Worm (Caenorhabditis elegans) whole organism, young adult: ENCODE measurements around the gene lin-40.

Experiments
- B0019.2 ChIP-seq: fragments of 200-800 bp; sonication (Bioruptor generic); conservative IDR thresholded peaks from 2 replicates; pipeline ENCODE4 v1.3.6; 2022; ENCODE audit warnings: missing genetic modification reagents, missing genetic modification characterization, missing compliant biosample characterization
- B0035.1 ChIP-seq: sonication (generic microtip); optimal IDR thresholded peaks from 2 replicates; lab custom pipeline; 2016; ENCODE audit warnings: missing genetic modification characterization, mild to moderate bottlenecking, missing compliant biosample characterization, missing genotype, missing genetic modification reagents
- B0336.3 ChIP-seq: fragments of 200-800 bp; sonication (Bioruptor generic); IDR thresholded peaks from 2 replicates; pipeline ENCODE4 v1.3.6; 2022; ENCODE audit warnings: missing genetic modification characterization, missing compliant biosample characterization
- D2030.7 ChIP-seq: fragments of 200-800 bp; sonication (Bioruptor generic); IDR thresholded peaks from 2 replicates; pipeline ENCODE4 v1.3.6; 2022; ENCODE audit warnings: missing genetic modification reagents, missing genetic modification characterization, missing compliant biosample characterization
- K11D2.4 ChIP-seq: fragments of 200-800 bp; sonication (Bioruptor generic); IDR thresholded peaks from 2 replicates; pipeline ENCODE4 v1.3.6; 2022; ENCODE audit warnings: missing genetic modification reagents, missing genetic modification characterization, missing compliant biosample characterization
- Y53F4B.3 ChIP-seq: fragments of 200-800 bp; sonication (Bioruptor generic); IDR thresholded peaks from 2 replicates; pipeline ENCODE4 v1.3.6; 2022; ENCODE audit warnings: missing genetic modification reagents, missing genetic modification characterization, missing compliant biosample characterization
- Y56A3A.18 ChIP-seq: fragments of 200-800 bp; sonication (Bioruptor generic); IDR thresholded peaks from 2 replicates; pipeline ENCODE4 v1.3.6; 2022; ENCODE audit warnings: missing genetic modification reagents, missing genetic modification characterization, missing compliant biosample characterization
- Y67H2A.10 ChIP-seq: fragments of 200-800 bp; sonication (Bioruptor generic); conservative IDR thresholded peaks from 2 replicates; pipeline ENCODE4 v1.3.6; 2022; ENCODE audit warnings: missing genetic modification reagents, missing genetic modification characterization, missing compliant biosample characterization
- Y95B8A.8 ChIP-seq: fragments of 200-800 bp; sonication (Bioruptor generic); IDR thresholded peaks from 2 replicates; pipeline ENCODE4 v1.3.6; 2022; ENCODE audit warnings: missing genetic modification reagents, missing genetic modification characterization, missing compliant biosample characterization
- aptf-2 ChIP-seq: fragments of 200-800 bp; sonication (Bioruptor generic); conservative IDR thresholded peaks from 2 replicates; pipeline ENCODE4 v1.3.6; 2022; ENCODE audit warnings: missing genetic modification reagents, missing genetic modification characterization, missing compliant biosample characterization
- attf-3 ChIP-seq: fragments of 200-800 bp; sonication (Bioruptor generic); conservative IDR thresholded peaks from 2 replicates; pipeline ENCODE4 v1.3.6; 2022; ENCODE audit warnings: missing genetic modification reagents, missing genetic modification characterization, missing compliant biosample characterization
- attf-5 ChIP-seq: fragments of 200-800 bp; sonication (Bioruptor generic); optimal IDR thresholded peaks from 2 replicates; lab custom pipeline; 2018; ENCODE audit warnings: mild to moderate bottlenecking, missing genetic modification characterization, missing compliant biosample characterization
- attf-6 ChIP-seq: fragments of 200-800 bp; sonication (Bioruptor generic); IDR thresholded peaks from 2 replicates; pipeline ENCODE4 v1.3.6; 2022; ENCODE audit warnings: missing genetic modification reagents, missing genetic modification characterization, missing compliant biosample characterization
- bed-1 ChIP-seq: fragments of 200-800 bp; sonication (Bioruptor generic); IDR thresholded peaks from 2 replicates; pipeline ENCODE4 v1.3.6; 2022; ENCODE audit warnings: missing genetic modification reagents, missing genetic modification characterization, missing compliant biosample characterization
- bed-2 ChIP-seq: fragments of 200-800 bp; sonication (Bioruptor generic); IDR thresholded peaks from 2 replicates; pipeline ENCODE4 v1.3.6; 2022; ENCODE audit warnings: missing genetic modification reagents, missing genetic modification characterization, missing compliant biosample characterization
- cebp-1 ChIP-seq, 2 experiments: fragments of 200-800 bp in 1 of 2; sonication (Bioruptor generic) in 1 of 2; sonication (generic microtip) in 1 of 2; IDR thresholded peaks in 1 of 2; optimal IDR thresholded peaks in 1 of 2; 2 replicates each; pipeline versions ENCODE4 v1.3.6 to Lab custom; 2017 to 2022; ENCODE audit warnings: missing compliant biosample characterization in 2 of 2, missing genetic modification characterization in 2 of 2, mild to moderate bottlenecking in 1 of 2, missing genetic modification reagents in 1 of 2, moderate library complexity in 1 of 2
- cebp-2 ChIP-seq: fragments of 200-800 bp; sonication (Bioruptor generic); IDR thresholded peaks from 2 replicates; pipeline ENCODE4 v1.3.6; 2022; ENCODE audit warnings: missing genetic modification characterization, missing compliant biosample characterization
- ceh-27 ChIP-seq: fragments of 200-800 bp; sonication (Bioruptor generic); optimal IDR thresholded peaks from 2 replicates; lab custom pipeline; 2018; ENCODE audit warnings: mild to moderate bottlenecking, missing genetic modification characterization, moderate library complexity, missing compliant biosample characterization
- ceh-91 ChIP-seq: fragments of 200-800 bp; sonication (Bioruptor generic); IDR thresholded peaks from 2 replicates; pipeline ENCODE4 v1.3.6; 2022; ENCODE audit warnings: missing genetic modification reagents, missing genetic modification characterization, missing compliant biosample characterization
- dox-1 ChIP-seq: fragments of 200-800 bp; sonication (Bioruptor generic); IDR thresholded peaks from 2 replicates; pipeline ENCODE4 v1.3.6; 2022; ENCODE audit warnings: missing genetic modification reagents, missing genetic modification characterization, missing compliant biosample characterization
- egrh-3 ChIP-seq: fragments of 200-800 bp; sonication (Bioruptor generic); IDR thresholded peaks from 2 replicates; pipeline ENCODE4 v1.3.6; 2022; ENCODE audit warnings: missing genetic modification reagents, missing genetic modification characterization, missing compliant biosample characterization
- ekl-4 ChIP-seq: fragments of 200-800 bp; sonication (Bioruptor generic); IDR thresholded peaks from 2 replicates; pipeline ENCODE4 v1.3.6; 2022; ENCODE audit warnings: missing genetic modification reagents, missing genetic modification characterization, missing compliant biosample characterization
- him-1 ChIP-seq: sonication (generic microtip); optimal IDR thresholded peaks from 2 replicates; lab custom pipeline; 2016; ENCODE audit warnings: missing genotype, missing genetic modification reagents, missing genetic modification characterization, missing compliant biosample characterization
- hlh-12 ChIP-seq: sonication (generic microtip); optimal IDR thresholded peaks from 2 replicates; lab custom pipeline; 2016; ENCODE audit warnings: missing genetic modification characterization, missing compliant biosample characterization
- hmg-1.2 ChIP-seq: fragments of 200-800 bp; sonication (Bioruptor generic); IDR thresholded peaks from 2 replicates; pipeline ENCODE4 v1.3.6; 2022; ENCODE audit warnings: missing genetic modification reagents, missing genetic modification characterization, missing compliant biosample characterization
- hsf-1 ChIP-seq: fragments of 200-800 bp; sonication (Bioruptor generic); IDR thresholded peaks from 2 replicates; pipeline ENCODE4 v1.3.6; 2022; ENCODE audit warnings: missing genetic modification reagents, missing genetic modification characterization, missing compliant biosample characterization
- let-607 ChIP-seq, 2 experiments: fragments of 200-800 bp in 1 of 2; sonication (Bioruptor generic) in 1 of 2; sonication (generic microtip) in 1 of 2; optimal IDR thresholded peaks; 2 replicates each; lab custom pipeline; 2016 to 2018; ENCODE audit warnings: mild to moderate bottlenecking in 2 of 2, missing compliant biosample characterization in 2 of 2, missing genetic modification characterization in 2 of 2, moderate library complexity in 2 of 2, missing genotype in 1 of 2
- lin-35 ChIP-seq, 3 experiments: fragments of 150-350 bp in 2 of 3; sonication (generic microtip) in 1 of 3; optimal IDR thresholded peaks; 2 replicates each; lab custom pipeline; 2014 to 2018; ENCODE audit warnings: missing biosample characterization in 3 of 3, missing genetic modification characterization in 3 of 3, missing genetic modification reagents in 3 of 3
- lin-54 ChIP-seq: fragments of 200-800 bp; sonication (Bioruptor generic); optimal IDR thresholded peaks from 2 replicates; lab custom pipeline; 2018; ENCODE audit warnings: mild to moderate bottlenecking, missing genetic modification characterization, missing compliant biosample characterization
- lsl-1 ChIP-seq: fragments of 200-800 bp; sonication (Bioruptor generic); optimal IDR thresholded peaks from 2 replicates; lab custom pipeline; 2018; ENCODE audit warnings: mild to moderate bottlenecking, missing genetic modification characterization, moderate library complexity, missing compliant biosample characterization
- madf-10 ChIP-seq: sonication (generic microtip); optimal IDR thresholded peaks from 2 replicates; lab custom pipeline; 2016; ENCODE audit warnings: mild to moderate bottlenecking, missing genetic modification characterization, missing compliant biosample characterization
- madf-8 ChIP-seq: fragments of 200-800 bp; sonication (Bioruptor generic); conservative IDR thresholded peaks from 2 replicates; pipeline ENCODE4 v1.3.6; 2022; ENCODE audit warnings: missing genetic modification reagents, missing genetic modification characterization, missing compliant biosample characterization
- mcd-1 ChIP-seq: fragments of 200-800 bp; sonication (Bioruptor generic); IDR thresholded peaks from 2 replicates; pipeline ENCODE4 v1.3.6; 2022; ENCODE audit warnings: missing genetic modification reagents, missing genetic modification characterization, missing compliant biosample characterization
- mel-28 ChIP-seq: sonication (generic microtip); optimal IDR thresholded peaks from 2 replicates; lab custom pipeline; 2016; ENCODE audit warnings: borderline replicate concordance, mild to moderate bottlenecking, missing genetic modification characterization, missing compliant biosample characterization
- nhr-120 ChIP-seq: fragments of 200-800 bp; sonication (Bioruptor generic); IDR thresholded peaks from 2 replicates; pipeline ENCODE4 v1.3.6; 2022; ENCODE audit warnings: missing genetic modification characterization, missing compliant biosample characterization
- nhr-80 ChIP-seq: sonication (generic microtip); optimal IDR thresholded peaks from 2 replicates; lab custom pipeline; 2016; ENCODE audit warnings: missing genetic modification characterization, missing compliant biosample characterization
- pbrm-1 ChIP-seq: fragments of 200-800 bp; sonication (Bioruptor generic); IDR thresholded peaks from 2 replicates; pipeline ENCODE4 v1.3.6; 2022; ENCODE audit warnings: missing genetic modification reagents, missing genetic modification characterization, missing compliant biosample characterization
- rcor-1 ChIP-seq: fragments of 200-800 bp; sonication (Bioruptor generic); IDR thresholded peaks from 2 replicates; pipeline ENCODE4 v1.3.6; 2022; ENCODE audit warnings: missing genetic modification reagents, missing genetic modification characterization, missing compliant biosample characterization
- repo-1 ChIP-seq: sonication (generic microtip); optimal IDR thresholded peaks from 2 replicates; lab custom pipeline; 2017; ENCODE audit warnings: mild to moderate bottlenecking, missing genetic modification characterization, missing compliant biosample characterization
- sea-2 ChIP-seq: fragments of 200-800 bp; sonication (Bioruptor generic); IDR thresholded peaks from 2 replicates; pipeline ENCODE4 v1.3.6; 2022; ENCODE audit warnings: missing genetic modification characterization, missing compliant biosample characterization
- snpc-4 ChIP-seq, 5 experiments: fragments of 150-350 bp in 1 of 5; sonication (generic microtip) in 4 of 5; optimal IDR thresholded peaks; 2 replicates each; lab custom pipeline; 2014 to 2018; ENCODE audit warnings: missing genetic modification characterization in 5 of 5, missing biosample characterization in 3 of 5, antibody characterized with exemption in 2 of 5, mild to moderate bottlenecking in 2 of 5, missing compliant biosample characterization in 2 of 5, missing genotype in 2 of 5, moderate library complexity in 2 of 5, missing genetic modification reagents in 1 of 5
- somi-1 ChIP-seq: fragments of 200-800 bp; sonication (Bioruptor generic); optimal IDR thresholded peaks from 2 replicates; lab custom pipeline; 2018; ENCODE audit warnings: mild to moderate bottlenecking, missing genetic modification characterization, missing compliant biosample characterization
- tbx-9 ChIP-seq: sonication (generic microtip); optimal IDR thresholded peaks from 2 replicates; lab custom pipeline; 2016; ENCODE audit warnings: borderline replicate concordance, missing genetic modification characterization, inconsistent platforms, missing compliant biosample characterization
- unc-62 ChIP-seq: fragments of 150-350 bp; optimal IDR thresholded peaks from 2 replicates; lab custom pipeline; 2014; ENCODE audit warnings: missing biosample characterization, missing genetic modification reagents, missing genetic modification characterization
- zfh-2 ChIP-seq: fragments of 200-800 bp; sonication (Bioruptor generic); conservative IDR thresholded peaks from 2 replicates; pipeline ENCODE4 v1.3.6; 2022; ENCODE audit warnings: missing genetic modification reagents, missing genetic modification characterization, missing compliant biosample characterization
- ztf-26 ChIP-seq: sonication (generic microtip); optimal IDR thresholded peaks from 2 replicates; lab custom pipeline; 2017; ENCODE audit warnings: missing genetic modification characterization, missing compliant biosample characterization
- ztf-3 ChIP-seq: fragments of 200-800 bp; sonication (Bioruptor generic); optimal IDR thresholded peaks from 2 replicates; lab custom pipeline; 2018; ENCODE audit warnings: mild to moderate bottlenecking, missing genetic modification characterization, missing compliant biosample characterization

Gene lin-40

ce11 chrV:3703888-3704287 is 900 bp upstream of the lin-40 start:
- no peak for TF ChIP-seq ztf-26 (tag; lab: Kevin White, UChicago)
- no peak for TF ChIP-seq him-1 (tag; lab: Kevin White, UChicago)
- TF ChIP-seq madf-8: no peak
- no peak for TF ChIP-seq tbx-9 (tag; lab: Kevin White, UChicago)
- peak; percentile 41; the same call in 1 of the 2 replicates for TF ChIP-seq B0336.3 (GFP tag; lab: Robert Waterston, UW)
- peak; percentile 81 for TF ChIP-seq zfh-2 (GFP tag; lab: Robert Waterston, UW)
- no peak for TF ChIP-seq bed-1 (GFP tag; lab: Robert Waterston, UW)
- no peak for TF ChIP-seq ceh-91 (GFP tag; lab: Robert Waterston, UW)
- TF ChIP-seq lin-54: peak; percentile 17
- TF ChIP-seq hsf-1 (GFP tag; lab: Robert Waterston, UW): no peak
- no peak for TF ChIP-seq cebp-2 (GFP tag; lab: Robert Waterston, UW)
- 0 out of 2 replicates have a peak, but pooled peaks have one; percentile 27 for TF ChIP-seq rcor-1 (GFP tag; lab: Robert Waterston, UW)
- no peak for TF ChIP-seq K11D2.4 (GFP tag; lab: Robert Waterston, UW)
- no peak for TF ChIP-seq unc-62
- peak; percentile 14 for TF ChIP-seq madf-10 (tag; lab: Kevin White, UChicago)
- no peak for TF ChIP-seq nhr-120 (GFP tag; lab: Robert Waterston, UW)
- TF ChIP-seq hlh-12 (tag; lab: Kevin White, UChicago): no peak
- TF ChIP-seq bed-2: no peak
- TF ChIP-seq aptf-2 (GFP tag; lab: Robert Waterston, UW): no peak
- no peak for TF ChIP-seq Y95B8A.8 (GFP tag; lab: Robert Waterston, UW)
- TF ChIP-seq repo-1 (tag; lab: Kevin White, UChicago): no peak
- peak; percentile 40 for TF ChIP-seq attf-5 (GFP tag; lab: Kevin White, UChicago)
- TF ChIP-seq let-607 (tag; optimal IDR thresholded peaks at IDR 0.05; lab: Kevin White, UChicago): no peak
- peak; percentile 49; the same call in 1 of the 2 replicates for TF ChIP-seq mcd-1 (GFP tag; lab: Robert Waterston, UW)
- no peak for TF ChIP-seq mel-28 (tag; lab: Kevin White, UChicago)
- TF ChIP-seq Y53F4B.3 (GFP tag; lab: Robert Waterston, UW): no peak
- peak; percentile 25 for TF ChIP-seq nhr-80
- no peak for TF ChIP-seq sea-2 (GFP tag; lab: Robert Waterston, UW)
- TF ChIP-seq lsl-1 (GFP tag; lab: Kevin White, UChicago): no peak
- peak; percentile 25 for TF ChIP-seq ceh-27 (GFP tag; lab: Kevin White, UChicago)
- peak; percentile 52; the same call in 1 of the 2 replicates for TF ChIP-seq egrh-3 (GFP tag; lab: Robert Waterston, UW)
- no peak for TF ChIP-seq cebp-1 (GFP tag; IDR thresholded peaks at IDR 0.05; lab: Robert Waterston, UW)
- peak; percentile 58 for TF ChIP-seq cebp-1 (tag; optimal IDR thresholded peaks at IDR 0.05; lab: Kevin White, UChicago)
- no peak for TF ChIP-seq ekl-4 (GFP tag; lab: Robert Waterston, UW)
- peak; percentile 6 for TF ChIP-seq B0035.1 (tag; lab: Kevin White, UChicago)
- TF ChIP-seq ztf-3 (GFP tag; lab: Kevin White, UChicago): no peak
- no peak for TF ChIP-seq Y67H2A.10 (GFP tag; lab: Robert Waterston, UW)
- 0 out of 2 replicates have a peak, but pooled peaks have one; percentile 28 for TF ChIP-seq Y56A3A.18
- TF ChIP-seq dox-1 (GFP tag; lab: Robert Waterston, UW): 0 out of 2 replicates have a peak, but pooled peaks have one; percentile 18
- TF ChIP-seq lin-35 (GFP tag; optimal IDR thresholded peaks at IDR 0.05; lab: Kevin White, UChicago): peak in 1 of 3 experiments; percentile 43
- peak; percentile 98 for TF ChIP-seq hmg-1.2 (GFP tag; lab: Robert Waterston, UW)
- no peak for TF ChIP-seq somi-1
- TF ChIP-seq attf-3 (GFP tag; lab: Robert Waterston, UW): 0 out of 2 replicates have a peak, but pooled peaks have one; percentile 26
- no peak for TF ChIP-seq attf-6 (GFP tag; lab: Robert Waterston, UW)
- TF ChIP-seq pbrm-1 (GFP tag; lab: Robert Waterston, UW): peak; percentile 41; the same call in 1 of the 2 replicates
- no peak for TF ChIP-seq B0019.2
- TF ChIP-seq snpc-4 (GFP tag; optimal IDR thresholded peaks at IDR 0.05; lab: Kevin White, UChicago): no peak
- TF ChIP-seq snpc-4 (tag; optimal IDR thresholded peaks at IDR 0.05; lab: Kevin White, UChicago): peak in 3 of 4 experiments; percentile 1 to 38 (median 1)
- no peak for TF ChIP-seq D2030.7 (GFP tag; lab: Robert Waterston, UW)
